Fruit fly (Drosophila melanogaster) whole organism, adult: ENCODE data around the gene witty.

Experiments used
- Hr96 ChIP-seq: fragments of 200-800 bp; sonication (Bioruptor generic); optimal IDR thresholded peaks from 2 replicates; lab custom pipeline; 2016; ENCODE audit warnings: missing biosample characterization, missing genetic modification characterization
- bab1 ChIP-seq: fragments of 200-800 bp; sonication (Bioruptor generic); optimal IDR thresholded peaks from 3 replicates; lab custom pipeline; 2019; ENCODE audit warnings: missing biosample characterization, mild to moderate bottlenecking, missing genetic modification characterization, moderate library complexity
- toe ChIP-seq: fragments of 200-800 bp; sonication (Bioruptor generic); optimal IDR thresholded peaks from 2 replicates; lab custom pipeline; 2016; ENCODE audit warnings: missing biosample characterization, missing genetic modification characterization

- TF ChIP-seq bab1 (no peak), Hr96 (GFP tag; lab: Kevin White, UChicago) (no peak), toe (no peak)
Observed at dm6 chr2L:8327272-8327555, 10.9 kb upstream of the witty start, which contains the start of gene CG14275.
